Worm (Caenorhabditis elegans): ENCODE measurements around the gene C02F5.2.

Gene C02F5.2

DNA sequence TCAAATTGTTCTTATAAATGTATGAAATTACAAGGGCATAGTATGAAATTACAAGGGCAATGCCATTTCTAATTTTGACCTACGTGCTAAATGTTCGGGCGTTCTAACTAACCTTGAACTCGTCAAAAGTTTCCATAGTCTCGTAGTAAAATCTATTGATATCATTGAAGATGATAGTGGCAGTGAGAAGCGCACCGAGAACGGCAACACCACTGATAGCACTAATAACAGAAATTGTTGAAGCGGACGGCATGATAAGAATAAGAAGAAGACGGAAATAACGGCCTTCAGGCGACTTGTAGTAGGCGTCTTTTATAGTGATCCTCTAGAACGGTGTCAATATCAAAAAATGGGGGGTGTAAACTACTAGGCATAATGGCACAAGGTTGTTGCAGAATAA, 14.0 kb downstream of the C02F5.2 start, which contains the start of gene col-91:
Gene col-91 (minus strand): TSS at position 288 of the 400 bp plus-strand sequence.
- TF ChIP-seq W03F9.2 (tag; optimal IDR thresholded peaks at IDR 0.05) (no peak), him-1 (tag; optimal IDR thresholded peaks at IDR 0.05) (no peak), dao-5 (tag; optimal IDR thresholded peaks at IDR 0.05) (no peak)

DNA sequence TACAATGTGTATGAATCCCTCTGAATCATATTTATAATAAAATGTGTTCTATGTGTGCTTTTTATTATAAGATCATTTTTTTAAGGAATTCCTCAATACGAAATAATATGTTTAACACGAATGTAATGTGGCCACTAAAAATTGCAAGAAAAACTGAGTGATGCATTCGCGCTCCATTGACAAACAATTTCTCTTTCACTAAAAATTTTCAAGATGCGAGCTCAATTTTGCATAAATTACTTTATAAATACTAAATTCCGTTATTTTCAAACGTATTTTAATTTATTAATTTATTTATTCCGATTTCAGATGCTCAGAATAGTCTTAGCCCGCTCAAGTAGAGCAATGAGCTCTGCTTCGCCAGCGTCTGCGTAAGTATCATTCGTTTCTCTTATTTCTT, 16.3 kb downstream of the C02F5.2 start, which contains the start of gene mrps-9:
Gene mrps-9 (plus strand): TSS at position 310 of the 400 bp plus-strand sequence.
- peak; percentile 13 for TF ChIP-seq W03F9.2 (tag; optimal IDR thresholded peaks at IDR 0.05)
- no peak for TF ChIP-seq him-1 (tag; optimal IDR thresholded peaks at IDR 0.05)

DNA sequence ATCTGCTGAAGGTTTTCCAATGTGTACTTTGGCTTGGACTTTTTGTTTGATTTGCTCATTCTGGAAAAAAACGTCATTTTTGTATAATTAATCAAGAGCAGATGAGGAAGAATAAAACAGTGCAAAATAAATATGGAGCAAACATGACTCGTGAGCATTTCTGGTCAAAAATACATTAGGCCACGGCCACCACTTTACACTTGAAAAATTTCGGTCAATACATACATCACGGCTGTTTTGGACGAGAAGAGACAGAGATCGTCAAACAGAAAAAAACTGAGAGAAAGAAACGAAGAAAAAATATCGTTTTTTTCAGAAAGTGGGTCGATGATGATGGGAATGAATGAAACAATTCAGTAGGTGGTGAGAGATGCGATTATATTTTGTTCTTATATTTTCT, 18.9 kb downstream of the C02F5.2 start, which contains the start of the genes F09G8.7 and crn-7:
Gene F09G8.7 (minus strand): TSS at position 60 of the 400 bp plus-strand sequence.
Gene crn-7 (plus strand): TSS at position 236 of the 400 bp plus-strand sequence.
- no peak for TF ChIP-seq dao-5 (tag; optimal IDR thresholded peaks at IDR 0.05)
- no peak for TF ChIP-seq W03F9.2 (tag; optimal IDR thresholded peaks at IDR 0.05)
- no peak for TF ChIP-seq him-1 (tag; optimal IDR thresholded peaks at IDR 0.05)

DNA sequence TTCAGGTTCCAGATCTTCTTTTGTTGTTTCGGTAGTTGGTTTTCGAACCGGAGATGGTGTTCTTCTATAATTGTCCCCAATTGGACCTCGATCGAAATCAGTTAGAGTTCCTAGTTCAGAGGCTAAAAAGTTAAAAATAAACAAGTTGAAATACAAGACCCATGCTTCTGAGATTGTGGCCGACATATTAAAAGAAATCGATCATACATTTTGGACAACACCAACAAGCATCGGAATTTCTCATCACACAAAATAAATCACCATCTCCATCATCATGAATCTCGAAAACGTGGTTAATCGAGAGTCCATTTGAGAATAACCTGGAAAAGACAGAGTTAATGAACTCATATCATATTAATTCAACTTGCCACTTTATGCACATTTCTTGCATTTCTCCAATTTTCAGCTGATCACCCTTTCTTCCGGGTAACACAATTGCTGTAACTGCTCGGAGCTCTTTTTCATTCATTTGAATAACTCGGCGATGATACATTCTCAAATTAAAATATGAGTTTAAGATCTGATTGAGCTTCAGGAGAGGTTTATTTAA, 22.3 kb downstream of the C02F5.2 start, which contains the start of the genes mps-4 and F09G8.10:
Gene mps-4 (minus strand): TSS at position 101 of the 550 bp plus-strand sequence.
Gene F09G8.10 (minus strand): TSS at position 500 of the 550 bp plus-strand sequence.
- TF ChIP-seq him-1 (tag; optimal IDR thresholded peaks at IDR 0.05) (no peak), W03F9.2 (tag; optimal IDR thresholded peaks at IDR 0.05) (no peak), dao-5 (tag; optimal IDR thresholded peaks at IDR 0.05) (no peak)

DNA sequence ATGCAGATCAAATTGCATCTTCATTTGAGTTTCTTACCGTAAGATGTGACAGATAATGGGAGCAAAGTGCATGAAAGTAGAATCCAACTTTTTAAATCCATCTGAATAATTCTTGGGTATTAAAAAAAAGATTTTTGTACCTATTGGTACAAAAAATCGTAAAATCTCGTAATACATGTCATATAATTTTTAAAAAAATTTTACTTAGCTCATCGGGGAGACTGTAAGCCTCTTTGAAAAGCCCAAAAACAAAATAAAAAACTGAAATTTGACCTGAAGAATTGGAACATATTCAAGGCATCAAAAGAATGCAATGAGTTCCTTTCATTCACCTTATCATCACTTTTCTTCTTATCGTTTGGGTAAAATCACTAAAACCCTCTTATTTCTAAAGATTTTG, 26.5 kb downstream of the C02F5.2 start, which contains the start of gene clec-160:
Gene clec-160 (minus strand): TSS at position 101 of the 400 bp plus-strand sequence.
- no peak for TF ChIP-seq W03F9.2 (tag; optimal IDR thresholded peaks at IDR 0.05)
- TF ChIP-seq him-1 (tag; optimal IDR thresholded peaks at IDR 0.05) = no peak
- no peak for TF ChIP-seq dao-5 (tag; optimal IDR thresholded peaks at IDR 0.05)

DNA sequence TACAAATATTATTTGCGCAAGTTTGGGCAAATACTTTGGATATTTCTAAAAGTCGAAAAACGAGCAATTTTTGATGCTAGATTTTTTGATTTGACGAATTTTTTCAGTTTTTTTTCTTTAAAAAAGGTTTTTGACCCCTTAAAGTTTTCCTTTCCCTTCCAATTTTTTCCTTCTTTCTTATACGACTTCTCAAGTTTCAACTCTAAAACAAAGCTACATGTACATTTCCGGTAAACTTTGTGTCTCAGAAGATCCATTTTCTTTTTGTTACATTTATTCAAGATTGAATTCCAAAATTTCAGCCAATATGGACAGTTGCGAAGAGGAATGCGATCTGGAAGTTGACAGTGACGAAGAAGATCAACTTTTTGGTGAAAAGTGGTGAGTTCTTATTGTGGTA, 29.4 kb downstream of the C02F5.2 start, which contains the start of gene mig-10:
Gene mig-10 (plus strand): TSS at position 301 of the 400 bp plus-strand sequence.
- TF ChIP-seq W03F9.2 (tag; optimal IDR thresholded peaks at IDR 0.05) (no peak), him-1 (tag; optimal IDR thresholded peaks at IDR 0.05) (no peak), dao-5 (tag; optimal IDR thresholded peaks at IDR 0.05) (no peak)

DNA sequence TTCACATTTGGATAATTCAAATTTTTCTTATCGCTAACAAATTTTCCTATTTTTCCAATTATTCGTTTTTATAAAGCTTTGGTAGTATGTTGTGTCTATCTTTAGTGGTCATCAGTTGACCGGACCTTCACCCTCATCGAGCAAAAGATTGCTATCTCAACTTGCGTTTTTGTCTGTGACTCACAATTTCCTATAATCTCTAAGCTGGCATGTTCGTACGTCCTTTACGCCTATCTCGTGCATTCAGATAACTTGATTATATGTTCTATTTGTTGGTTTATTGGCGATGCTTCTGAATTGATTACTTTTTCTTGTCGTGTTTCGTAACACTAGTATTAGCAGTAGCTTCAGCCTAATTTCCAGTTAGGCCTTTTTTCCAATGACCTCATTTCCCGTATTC, 30.1 kb downstream of the C02F5.2 start:
- TF ChIP-seq W03F9.2 (tag; optimal IDR thresholded peaks at IDR 0.05) (no peak), dao-5 (tag; optimal IDR thresholded peaks at IDR 0.05) (no peak), him-1 (tag; optimal IDR thresholded peaks at IDR 0.05) (no peak)

DNA sequence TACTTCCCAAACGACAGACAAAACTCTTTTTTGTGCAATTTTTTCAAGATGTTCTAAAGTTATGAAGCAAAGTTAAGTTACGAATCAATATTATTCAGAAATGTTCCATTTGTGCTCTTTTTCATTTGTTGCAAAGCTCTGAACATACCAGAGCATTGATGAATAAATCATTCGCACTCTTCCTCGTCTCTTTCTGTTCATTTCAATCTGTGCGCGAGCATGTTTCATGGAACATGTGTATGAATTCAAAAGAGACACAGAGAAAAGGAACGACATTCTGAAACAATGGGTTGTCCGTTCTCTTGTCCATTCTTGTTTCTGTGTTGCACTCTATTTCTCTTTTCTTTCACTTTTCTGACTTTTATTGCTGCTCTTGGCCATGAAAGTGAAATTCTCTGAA, 30.9 kb downstream of the C02F5.2 start:
- TF ChIP-seq him-1 (tag; optimal IDR thresholded peaks at IDR 0.05) (no peak), W03F9.2 (tag; optimal IDR thresholded peaks at IDR 0.05) (no peak), dao-5 (tag; optimal IDR thresholded peaks at IDR 0.05) (no peak)

DNA sequence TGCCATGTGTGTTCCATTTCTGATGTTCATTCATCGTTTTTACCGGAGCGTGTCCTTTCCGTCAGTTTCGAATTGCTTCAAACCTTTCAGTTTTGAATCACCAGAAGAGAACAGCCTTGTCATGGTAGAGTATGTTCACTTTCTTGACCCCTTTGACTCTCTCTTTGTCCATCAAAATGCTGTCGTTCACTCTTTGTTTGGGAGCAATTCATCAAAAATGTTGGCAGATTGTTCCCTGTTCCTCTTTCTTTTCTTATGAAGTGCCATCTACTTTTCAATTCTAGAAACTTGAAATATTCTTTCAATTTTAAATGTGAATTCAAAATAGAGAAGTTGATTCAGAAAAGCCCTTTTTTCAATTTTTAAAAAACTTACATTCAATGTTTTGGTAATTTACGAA, 31.9 kb downstream of the C02F5.2 start:
- TF ChIP-seq him-1 (tag; optimal IDR thresholded peaks at IDR 0.05) (no peak), W03F9.2 (tag; optimal IDR thresholded peaks at IDR 0.05) (no peak), dao-5 (tag; optimal IDR thresholded peaks at IDR 0.05) (no peak)

DNA sequence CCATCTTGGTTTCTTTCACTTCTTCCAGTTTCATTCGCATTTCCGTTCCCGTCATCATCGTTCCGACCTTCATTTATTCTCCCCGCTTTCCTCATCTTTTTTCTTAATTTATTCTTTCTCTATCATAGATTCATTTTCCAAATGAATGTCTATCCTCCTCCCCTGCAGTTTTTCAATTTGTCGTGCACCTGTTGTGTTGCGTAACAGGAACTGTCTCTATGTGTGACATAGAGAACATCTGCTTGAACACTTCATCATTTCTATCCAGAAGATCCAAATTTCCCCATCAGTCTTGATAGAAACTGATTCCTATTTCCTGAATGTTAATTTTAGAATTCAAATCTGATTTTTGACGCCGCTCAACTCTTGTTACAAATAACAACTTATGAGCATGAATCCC, 34.1 kb downstream of the C02F5.2 start:
- no peak for TF ChIP-seq W03F9.2 (tag; optimal IDR thresholded peaks at IDR 0.05)
- TF ChIP-seq dao-5 (tag; optimal IDR thresholded peaks at IDR 0.05) = no peak
- no peak for TF ChIP-seq him-1 (tag; optimal IDR thresholded peaks at IDR 0.05)

DNA sequence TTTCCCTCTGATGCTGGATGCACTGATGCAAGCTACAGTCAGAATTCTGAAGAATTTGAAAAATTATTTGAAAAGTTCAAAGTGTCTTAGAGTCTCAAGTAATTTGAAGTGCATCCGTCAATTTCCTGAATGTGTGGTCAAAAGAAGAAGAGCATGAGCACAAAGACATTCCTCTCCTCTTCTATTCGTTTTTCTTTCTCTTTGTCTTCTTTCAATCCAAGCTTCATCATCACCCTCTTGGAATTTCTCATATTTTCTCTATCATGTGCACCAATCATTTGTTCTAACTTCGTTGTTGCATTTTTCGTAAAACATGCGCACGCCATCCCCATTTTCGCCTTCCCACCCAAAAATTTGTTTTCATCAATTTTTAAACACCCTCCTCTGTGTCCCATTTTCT, 36.6 kb downstream of the C02F5.2 start:
- TF ChIP-seq W03F9.2 (tag; optimal IDR thresholded peaks at IDR 0.05) (no peak), him-1 (tag; optimal IDR thresholded peaks at IDR 0.05) (no peak), dao-5 (tag; optimal IDR thresholded peaks at IDR 0.05) (no peak)

DNA sequence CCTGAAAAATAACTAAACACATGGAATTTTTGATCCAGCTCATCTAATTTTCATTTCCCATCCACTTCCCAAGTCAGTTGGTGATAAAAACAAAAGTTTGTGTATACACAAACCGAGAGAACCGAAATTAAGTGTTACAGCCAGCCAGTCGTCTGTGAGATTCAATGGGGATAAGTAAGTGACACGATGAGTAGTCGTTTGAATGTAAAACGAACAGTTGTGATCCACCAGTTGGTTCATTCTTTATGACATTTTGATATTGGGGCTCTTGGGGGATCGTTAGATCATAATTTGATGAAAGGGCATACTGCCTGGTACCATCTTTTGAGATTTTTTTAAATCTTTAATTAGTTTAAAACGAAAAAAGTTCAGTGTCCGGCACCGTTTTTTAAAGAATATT, 37.4 kb downstream of the C02F5.2 start:
- TF ChIP-seq dao-5 (tag; optimal IDR thresholded peaks at IDR 0.05) (no peak), W03F9.2 (tag; optimal IDR thresholded peaks at IDR 0.05) (no peak), him-1 (tag; optimal IDR thresholded peaks at IDR 0.05) (no peak)

DNA sequence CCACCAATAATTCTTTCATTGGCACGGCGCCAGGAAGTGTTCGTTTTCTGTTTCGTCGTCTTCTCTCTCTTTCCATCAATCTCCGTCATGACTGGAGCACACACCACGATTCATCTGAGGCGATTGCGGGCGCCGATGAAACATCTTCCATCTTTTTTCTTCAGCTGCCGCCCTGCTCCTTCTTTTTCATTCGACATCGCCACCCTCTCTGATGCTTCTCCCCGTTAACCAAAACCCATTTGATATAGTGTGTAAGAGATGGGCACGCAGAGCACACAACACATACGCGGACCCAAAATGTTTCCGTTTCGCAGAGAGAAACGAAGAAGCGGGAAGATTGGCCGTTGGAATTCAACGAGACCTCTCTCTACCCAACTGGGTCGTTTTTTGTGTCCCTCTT, 38.1 kb downstream of the C02F5.2 start:
- no peak for TF ChIP-seq dao-5 (tag; optimal IDR thresholded peaks at IDR 0.05)
- no peak for TF ChIP-seq him-1 (tag; optimal IDR thresholded peaks at IDR 0.05)
- TF ChIP-seq W03F9.2 (tag; optimal IDR thresholded peaks at IDR 0.05) = no peak

DNA sequence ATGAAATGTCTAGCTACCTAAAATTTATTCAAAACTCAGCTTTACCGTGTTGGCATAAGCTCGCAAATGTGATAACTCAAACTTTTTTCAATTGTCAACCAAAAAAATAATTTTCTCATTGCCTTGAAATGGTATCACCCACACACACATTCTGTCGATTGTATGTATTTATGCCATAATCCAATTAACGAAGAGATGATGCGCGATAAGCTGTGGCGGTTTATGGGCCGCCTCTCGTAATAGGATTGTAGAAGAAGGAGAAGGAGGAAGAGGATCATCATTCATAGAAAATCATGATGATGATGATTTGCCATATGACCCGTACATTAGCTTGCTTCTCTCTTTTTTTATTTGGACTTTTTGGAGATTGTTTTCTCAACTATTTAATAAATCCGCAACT, 39.8 kb downstream of the C02F5.2 start:
- TF ChIP-seq dao-5 (tag; optimal IDR thresholded peaks at IDR 0.05) = no peak
- no peak for TF ChIP-seq him-1 (tag; optimal IDR thresholded peaks at IDR 0.05)
- TF ChIP-seq W03F9.2 (tag; optimal IDR thresholded peaks at IDR 0.05) = no peak
